Worm (Caenorhabditis elegans): Measurements from ENCODE around the gene nspg-6.

Gene nspg-6

DNA sequence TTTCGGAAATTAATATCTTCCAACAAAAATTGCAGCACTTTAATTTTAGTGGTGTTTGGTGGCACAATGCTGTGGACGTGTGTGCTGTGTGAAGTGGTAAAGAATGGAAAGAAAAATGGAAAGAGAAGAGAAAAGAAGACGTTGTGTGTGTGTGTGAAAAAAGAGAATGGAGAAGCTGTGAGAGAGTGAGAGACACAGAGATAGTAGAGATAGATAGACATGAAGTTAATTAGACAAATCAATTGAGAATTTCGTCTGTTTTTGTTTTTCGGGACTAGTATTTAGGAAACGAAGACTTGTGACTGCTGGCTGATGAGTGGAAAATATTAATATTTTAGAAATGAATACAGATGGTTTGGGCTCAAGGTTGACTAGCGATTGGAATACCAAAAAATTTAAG is 23.6 kb downstream of the nspg-6 start (continued):
- TF ChIP-seq F16B12.6 (tag; optimal IDR thresholded peaks at IDR 0.05) (no peak), elt-3 (tag; optimal IDR thresholded peaks at IDR 0.05) (no peak), ama-1 (optimal IDR thresholded peaks at IDR 0.05) (no peak), swsn-7 (tag; optimal IDR thresholded peaks at IDR 0.05) (no peak), C16A3.4 (tag; optimal IDR thresholded peaks at IDR 0.05) (no peak), mdl-1 (tag; optimal IDR thresholded peaks at IDR 0.05) (no peak), nhr-71 (tag; optimal IDR thresholded peaks at IDR 0.05) (peak; percentile 16), tbx-2 (tag; optimal IDR thresholded peaks at IDR 0.05) (no peak)

DNA sequence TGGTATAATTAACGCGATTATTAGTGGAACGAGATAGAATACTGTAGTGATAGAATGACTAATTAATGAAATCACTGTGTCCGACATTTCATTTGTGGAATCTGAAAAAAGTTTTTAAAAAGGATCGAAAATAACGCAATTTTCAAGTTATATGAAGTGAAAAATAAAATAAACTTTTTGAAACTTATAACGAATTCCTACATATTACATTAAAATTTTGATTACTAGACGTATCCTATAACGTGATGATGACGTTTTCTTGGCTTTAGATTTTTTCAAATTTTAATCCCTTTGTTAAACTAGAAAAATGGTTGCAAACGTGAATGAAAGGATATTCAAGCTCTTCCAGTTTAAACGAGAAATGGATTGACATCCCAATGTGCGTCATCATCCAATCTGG is 24.3 kb downstream of the nspg-6 start, which contains the start of gene algn-11:
TSS of gene algn-11 (minus strand) at position 101 of the 400 bp plus-strand sequence.
- TF ChIP-seq hlh-17 (GFP tag; optimal IDR thresholded peaks at IDR 0.05; ENCODE audit: borderline replicate concordance) (no peak), lin-39 (tag; optimal IDR thresholded peaks at IDR 0.05) (no peak), ceh-63 (GFP tag; optimal IDR thresholded peaks at IDR 0.05) (no peak), aly-2 (tag; optimal IDR thresholded peaks at IDR 0.05) (no peak), fos-1 (tag; optimal IDR thresholded peaks at IDR 0.05) (no peak), lir-3 (tag; optimal IDR thresholded peaks at IDR 0.05; ENCODE audit: poor library complexity) (no peak), nhr-28 (tag; optimal IDR thresholded peaks at IDR 0.05) (no peak), nhr-20 (tag; optimal IDR thresholded peaks at IDR 0.05) (no peak), unc-30 (tag; optimal IDR thresholded peaks at IDR 0.05) (no peak), lin-35 (GFP tag; optimal IDR thresholded peaks at IDR 0.05) (no peak), swsn-7 (tag; optimal IDR thresholded peaks at IDR 0.05) (no peak), C04F5.9 (tag; optimal IDR thresholded peaks at IDR 0.05) (no peak), ztf-11 (tag; optimal IDR thresholded peaks at IDR 0.05) (no peak), unc-98 (GFP tag; IDR thresholded peaks at IDR 0.05) (no peak), ets-5 (GFP tag; IDR thresholded peaks at IDR 0.05) (no peak), nhr-90 (tag; optimal IDR thresholded peaks at IDR 0.05; ENCODE audit: poor library complexity) (no peak), elt-2 (tag; optimal IDR thresholded peaks at IDR 0.05) (no peak), ceh-88 (GFP tag; IDR thresholded peaks at IDR 0.05) (no peak), fkh-4 (tag; optimal IDR thresholded peaks at IDR 0.05; ENCODE audit: borderline replicate concordance) (no peak), elt-3 (tag; optimal IDR thresholded peaks at IDR 0.05) (no peak)

DNA sequence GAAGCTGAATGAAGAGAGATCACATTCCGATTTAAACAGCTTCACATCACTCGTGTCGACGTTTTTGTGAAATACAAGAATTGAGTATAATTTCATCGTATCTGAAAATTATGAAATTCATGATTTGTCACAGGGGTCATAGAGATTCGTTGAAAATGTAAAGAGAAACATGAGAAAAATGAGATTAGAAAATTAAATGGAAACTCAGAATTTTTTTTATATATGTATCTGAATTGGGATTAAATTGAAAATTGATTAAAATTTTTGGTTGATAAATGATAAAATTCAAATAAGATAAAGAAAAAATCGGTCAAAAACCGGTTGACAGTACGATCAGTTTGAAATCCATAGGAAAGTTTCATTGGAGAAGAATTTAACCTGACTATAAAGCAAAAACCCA is 27.3 kb downstream of the nspg-6 start, which contains the start of gene ykt-6:
TSS of gene ykt-6 (minus strand) at position 101 of the 400 bp plus-strand sequence.
- TF ChIP-seq nhr-84 (tag; optimal IDR thresholded peaks at IDR 0.05) (no peak), efl-1 (optimal IDR thresholded peaks at IDR 0.05) (no peak), efl-1 (GFP tag; optimal IDR thresholded peaks at IDR 0.05 in 1 of 2) (peak in 1 of 2 experiments; percentile 88)

DNA sequence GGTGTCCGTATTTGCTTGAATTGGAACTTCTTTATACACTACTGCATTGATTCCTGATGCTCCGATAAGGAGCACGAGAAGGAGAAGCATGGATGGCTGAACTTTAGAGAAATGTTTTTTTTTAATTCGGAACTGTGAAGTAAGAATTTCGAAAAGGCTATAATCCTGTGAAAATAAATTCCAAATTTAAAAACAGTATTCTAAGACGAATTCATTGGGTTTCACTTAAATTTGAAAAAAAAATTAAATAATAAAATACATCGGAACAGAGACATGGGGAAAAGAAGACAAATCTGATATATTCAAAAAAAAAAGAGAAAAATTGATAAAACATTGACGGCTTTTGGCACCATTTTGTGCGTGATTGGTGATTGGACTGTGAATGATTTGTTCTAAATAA is 29.0 kb downstream of the nspg-6 start, which contains the start of gene pho-5:
TSS of gene pho-5 (minus strand) at position 101 of the 400 bp plus-strand sequence.
- TF ChIP-seq ceh-8 (GFP tag; optimal IDR thresholded peaks at IDR 0.05), result no peak
- TF ChIP-seq ceh-88 (GFP tag; IDR thresholded peaks at IDR 0.05), result no peak
- TF ChIP-seq rnt-1 (tag; optimal IDR thresholded peaks at IDR 0.05), result no peak
- TF ChIP-seq jun-1 (tag; optimal IDR thresholded peaks at IDR 0.05), result no peak
- no peak for TF ChIP-seq fkh-10 (GFP tag; optimal IDR thresholded peaks at IDR 0.05)
- TF ChIP-seq elt-3 (tag; optimal IDR thresholded peaks at IDR 0.05), result no peak
- TF ChIP-seq mdl-1 (tag; optimal IDR thresholded peaks at IDR 0.05), result no peak
- no peak for TF ChIP-seq tbx-2 (tag; optimal IDR thresholded peaks at IDR 0.05)
- TF ChIP-seq zag-1 (tag; optimal IDR thresholded peaks at IDR 0.05), result no peak
- no peak for TF ChIP-seq pag-3 (tag; optimal IDR thresholded peaks at IDR 0.05; ENCODE audit: borderline replicate concordance, insufficient read depth)
- no peak for TF ChIP-seq efl-3 (GFP tag; optimal IDR thresholded peaks at IDR 0.05)
- no peak for TF ChIP-seq unc-98 (GFP tag; IDR thresholded peaks at IDR 0.05)
- no peak for TF ChIP-seq ama-1 (optimal IDR thresholded peaks at IDR 0.05)
- no peak for TF ChIP-seq fkh-8 (tag; optimal IDR thresholded peaks at IDR 0.05)
- no peak for TF ChIP-seq blmp-1 (tag; optimal IDR thresholded peaks at IDR 0.05)
